Fruit fly (Drosophila melanogaster) whole organism, embryonic: Measurements from ENCODE around the gene CG12723.

ENCODE experiments used
- CG10267 ChIP-seq: fragments of 200-800 bp; sonication (Bioruptor generic); optimal IDR thresholded peaks from 2 replicates; lab custom pipeline; 2018; ENCODE audit warnings: missing biosample characterization, mild to moderate bottlenecking, missing genetic modification characterization, moderate library complexity
- CG12769 ChIP-seq: fragments of 200-800 bp; sonication (Bioruptor generic); optimal IDR thresholded peaks from 2 replicates; lab custom pipeline; 2019; ENCODE audit warnings: missing biosample characterization, mild to moderate bottlenecking, missing genetic modification characterization, moderate library complexity
- CG14050 ChIP-seq: fragments of 200-800 bp; sonication (Bioruptor generic); IDR thresholded peaks from 3 replicates; pipeline ENCODE4 v1.3.6; 2022; ENCODE audit warnings: missing biosample characterization, missing genetic modification characterization
- CG15073 ChIP-seq: fragments of 200-800 bp; sonication (Bioruptor generic); optimal IDR thresholded peaks from 2 replicates; lab custom pipeline; 2016; ENCODE audit warnings: missing biosample characterization, missing genetic modification characterization
- CG1529 ChIP-seq: fragments of 200-800 bp; sonication (Bioruptor generic); optimal IDR thresholded peaks from 3 replicates; lab custom pipeline; 2018; ENCODE audit warnings: missing biosample characterization, missing genetic modification characterization
- CG15479 ChIP-seq: fragments of 200-800 bp; sonication (Bioruptor generic); optimal IDR thresholded peaks from 3 replicates; lab custom pipeline; 2019; ENCODE audit warnings: missing biosample characterization, mild to moderate bottlenecking, missing genetic modification characterization, moderate library complexity
- CG15601 ChIP-seq: fragments of 200-800 bp; sonication (Bioruptor generic); optimal IDR thresholded peaks from 3 replicates; lab custom pipeline; 2019; ENCODE audit warnings: missing biosample characterization, mild to moderate bottlenecking, missing genetic modification characterization, moderate library complexity
- CG16779 ChIP-seq: fragments of 200-800 bp; sonication (Bioruptor generic); IDR thresholded peaks from 2 replicates; pipeline ENCODE4 v1.3.6; 2022; ENCODE audit warnings: missing biosample characterization, missing genetic modification characterization
- CG33557 ChIP-seq: fragments of 200-800 bp; sonication (Bioruptor generic); optimal IDR thresholded peaks from 2 replicates; lab custom pipeline; 2019; ENCODE audit warnings: missing biosample characterization, mild to moderate bottlenecking, missing genetic modification characterization, moderate library complexity
- CG3407 ChIP-seq: fragments of 200-800 bp; sonication (Bioruptor generic); optimal IDR thresholded peaks from 2 replicates; lab custom pipeline; 2018; ENCODE audit warnings: missing biosample characterization, mild to moderate bottlenecking, missing genetic modification characterization
- CG3838 ChIP-seq: fragments of 200-800 bp; sonication (Bioruptor generic); optimal IDR thresholded peaks from 3 replicates; lab custom pipeline; 2016; ENCODE audit warnings: missing biosample characterization, missing genetic modification characterization
- CG4424 ChIP-seq: fragments of 200-800 bp; sonication (Bioruptor generic); optimal IDR thresholded peaks from 3 replicates; lab custom pipeline; 2016; ENCODE audit warnings: missing biosample characterization, missing genetic modification characterization
- CG5180 ChIP-seq: fragments of 200-800 bp; sonication (Bioruptor generic); optimal IDR thresholded peaks from 3 replicates; lab custom pipeline; 2017; ENCODE audit warnings: missing biosample characterization, missing genetic modification characterization, mild to moderate bottlenecking, moderate library complexity, missing genetic modification reagents
- CG6175 ChIP-seq: fragments of 200-800 bp; sonication (Bioruptor generic); IDR thresholded peaks from 3 replicates; pipeline ENCODE4 v1.3.6; 2022; ENCODE audit warnings: missing biosample characterization, missing genetic modification characterization
- CG6689 ChIP-seq: fragments of 200-800 bp; sonication (Bioruptor generic); IDR thresholded peaks from 2 replicates; pipeline ENCODE4 v1.3.6; 2022; ENCODE audit warnings: missing biosample characterization, missing genetic modification characterization
- CG6765 ChIP-seq: fragments of 200-800 bp; sonication (Bioruptor generic); optimal IDR thresholded peaks from 3 replicates; lab custom pipeline; 2017; ENCODE audit warnings: missing biosample characterization, mild to moderate bottlenecking, missing genetic modification characterization
- CG8388 ChIP-seq: fragments of 200-800 bp; sonication (Bioruptor generic); optimal IDR thresholded peaks from 2 replicates; lab custom pipeline; 2019; ENCODE audit warnings: missing biosample characterization, mild to moderate bottlenecking, missing genetic modification characterization, moderate library complexity
- CG8478 ChIP-seq: fragments of >200 bp; optimal IDR thresholded peaks from 2 replicates; lab custom pipeline; 2018
- CG9609 ChIP-seq: fragments of 200-800 bp; sonication (Bioruptor generic); optimal IDR thresholded peaks from 3 replicates; lab custom pipeline; 2016; ENCODE audit warnings: missing biosample characterization, missing genetic modification characterization
- CG9797 ChIP-seq: fragments of 200-800 bp; sonication (Bioruptor generic); optimal IDR thresholded peaks from 3 replicates; lab custom pipeline; 2018; ENCODE audit warnings: missing biosample characterization, mild to moderate bottlenecking, missing genetic modification characterization
- Dll ChIP-seq: fragments of 200-800 bp; sonication (Bioruptor generic); IDR thresholded peaks from 4 replicates; pipeline ENCODE4 v1.3.6; 2022; ENCODE audit warnings: missing biosample characterization, missing genetic modification characterization; ENCODE audit not compliant: partially characterized antibody
- Ets65A ChIP-seq: fragments of 200-800 bp; sonication (Bioruptor generic); peaks from one replicate; lab custom pipeline; 2016; ENCODE audit warnings: missing biosample characterization, missing genetic modification characterization
- HLH54F ChIP-seq: fragments of 200-800 bp; sonication (Bioruptor generic); optimal IDR thresholded peaks from 3 replicates; lab custom pipeline; 2016; ENCODE audit warnings: missing biosample characterization, missing genetic modification characterization
- Hr78 ChIP-seq, 2 experiments: fragments of 200-800 bp in 1 of 2; fragments of >200 bp in 1 of 2; sonication (Bioruptor generic) in 1 of 2; optimal IDR thresholded peaks; 2 replicates each; lab custom pipeline; 2017 to 2019; ENCODE audit warnings: missing biosample characterization in 2 of 2, missing genetic modification characterization in 2 of 2, mild to moderate bottlenecking in 1 of 2, moderate library complexity in 1 of 2
- Oaz ChIP-seq: fragments of 200-800 bp; sonication (Bioruptor generic); IDR thresholded peaks from 2 replicates; pipeline ENCODE4 v1.3.6; 2022; ENCODE audit warnings: missing biosample characterization, missing genetic modification characterization
- Six4 ChIP-seq: fragments of 200-800 bp; sonication (Bioruptor generic); optimal IDR thresholded peaks from 2 replicates; lab custom pipeline; 2016; ENCODE audit warnings: missing biosample characterization, missing genetic modification characterization
- ase ChIP-seq: fragments of 200-800 bp; sonication (Bioruptor generic); IDR thresholded peaks from 3 replicates; pipeline ENCODE4 v1.3.6; 2022; ENCODE audit warnings: missing biosample characterization, missing genetic modification characterization
- ash1 ChIP-seq: fragments of 200-800 bp; sonication (Bioruptor generic); optimal IDR thresholded peaks from 2 replicates; lab custom pipeline; 2018; ENCODE audit warnings: missing biosample characterization, mild to moderate bottlenecking, missing genetic modification characterization
- ato ChIP-seq: fragments of 200-800 bp; sonication (Bioruptor generic); IDR thresholded peaks from 2 replicates; pipeline ENCODE4 v1.3.6; 2022; ENCODE audit warnings: missing biosample characterization, missing genetic modification characterization; ENCODE audit not compliant: partially characterized antibody
- croc ChIP-seq: fragments of 200-800 bp; sonication (Bioruptor generic); conservative IDR thresholded peaks from 3 replicates; pipeline ENCODE4 v1.3.6; 2022; ENCODE audit warnings: missing biosample characterization, missing genetic modification characterization
- dati ChIP-seq: fragments of 200-800 bp; sonication (Bioruptor generic); IDR thresholded peaks from 2 replicates; pipeline ENCODE4 v1.3.6; 2022; ENCODE audit warnings: missing biosample characterization, missing genetic modification characterization
- dmrt99B ChIP-seq: fragments of 200-800 bp; sonication (Bioruptor generic); optimal IDR thresholded peaks from 2 replicates; lab custom pipeline; 2018; ENCODE audit warnings: missing biosample characterization, mild to moderate bottlenecking, missing genetic modification characterization, moderate library complexity
- hth ChIP-seq: fragments of >200 bp; optimal IDR thresholded peaks from 2 replicates; lab custom pipeline; 2017; ENCODE audit warnings: inconsistent platforms
- lab ChIP-seq: fragments of 200-800 bp; sonication (Bioruptor generic); optimal IDR thresholded peaks from 3 replicates; lab custom pipeline; 2017; ENCODE audit warnings: missing biosample characterization, missing genetic modification characterization, mild to moderate bottlenecking, moderate library complexity, missing genetic modification reagents
- onecut ChIP-seq: fragments of 200-800 bp; sonication (Bioruptor generic); IDR thresholded peaks from 2 replicates; pipeline ENCODE4 v1.3.6; 2022; ENCODE audit warnings: missing biosample characterization, missing genetic modification characterization
- pb ChIP-seq: fragments of 200-800 bp; sonication (Bioruptor generic); optimal IDR thresholded peaks from 3 replicates; lab custom pipeline; 2016; ENCODE audit warnings: missing biosample characterization, missing genetic modification characterization
- prd ChIP-seq, 3 experiments: fragments of >200 bp in 2 of 3; fragments of 200-800 bp in 1 of 3; sonication (Bioruptor generic) in 1 of 3; optimal IDR thresholded peaks in 2 of 3; IDR thresholded peaks in 1 of 3; 2 replicates in 2 of 3; 3 replicates in 1 of 3; pipeline versions ENCODE4 v1.3.6 to Lab custom; 2017 to 2022; ENCODE audit warnings: missing biosample characterization in 1 of 3, missing genetic modification characterization in 1 of 3
- pros ChIP-seq: fragments of 200-800 bp; sonication (Bioruptor generic); optimal IDR thresholded peaks from 3 replicates; lab custom pipeline; 2019; ENCODE audit warnings: missing biosample characterization, mild to moderate bottlenecking, missing genetic modification characterization, moderate library complexity
- repo ChIP-seq: fragments of 200-800 bp; sonication (Bioruptor generic); optimal IDR thresholded peaks from 2 replicates; lab custom pipeline; 2016; ENCODE audit warnings: missing biosample characterization, missing genetic modification characterization
- shn ChIP-seq: fragments of 200-800 bp; sonication (Bioruptor generic); optimal IDR thresholded peaks from 3 replicates; lab custom pipeline; 2016; ENCODE audit warnings: missing biosample characterization, missing genetic modification characterization
- sim ChIP-seq: fragments of 200-800 bp; sonication (Bioruptor generic); IDR thresholded peaks from 2 replicates; pipeline ENCODE4 v1.3.6; 2022; ENCODE audit warnings: missing biosample characterization, missing genetic modification characterization
- slp2 ChIP-seq: fragments of 200-800 bp; sonication (Bioruptor generic); optimal IDR thresholded peaks from 2 replicates; lab custom pipeline; 2016; ENCODE audit warnings: missing biosample characterization, missing genetic modification characterization
- ssp ChIP-seq: fragments of 200-800 bp; sonication (Bioruptor generic); IDR thresholded peaks from 2 replicates; pipeline ENCODE4 v1.3.6; 2022; ENCODE audit warnings: missing biosample characterization, missing genetic modification characterization
- sug ChIP-seq: fragments of 200-800 bp; optimal IDR thresholded peaks from 2 replicates; lab custom pipeline; 2019; ENCODE audit warnings: missing biosample characterization, mild to moderate bottlenecking, missing genetic modification characterization, moderate library complexity
- tin ChIP-seq: fragments of 200-800 bp; sonication (Bioruptor generic); optimal IDR thresholded peaks from 3 replicates; lab custom pipeline; 2016; ENCODE audit warnings: missing biosample characterization, missing genetic modification characterization
- tna ChIP-seq: fragments of 200-800 bp; sonication (Bioruptor generic); IDR thresholded peaks from 2 replicates; pipeline ENCODE4 v1.3.6; 2022; ENCODE audit warnings: missing biosample characterization, missing genetic modification characterization; ENCODE audit not compliant: partially characterized antibody
- trem ChIP-seq: fragments of 200-800 bp; optimal IDR thresholded peaks from 3 replicates; lab custom pipeline; 2019; ENCODE audit warnings: missing biosample characterization, mild to moderate bottlenecking, missing genetic modification characterization, moderate library complexity
- vnd ChIP-seq: fragments of 200-800 bp; sonication (Bioruptor generic); IDR thresholded peaks from 3 replicates; pipeline ENCODE4 v1.3.6; 2022; ENCODE audit warnings: missing biosample characterization, missing genetic modification characterization; ENCODE audit not compliant: partially characterized antibody
- zen2 ChIP-seq: fragments of 200-800 bp; sonication (Bioruptor generic); IDR thresholded peaks from 3 replicates; pipeline ENCODE4 v1.3.6; 2022; ENCODE audit warnings: missing biosample characterization, missing genetic modification characterization; ENCODE audit not compliant: partially characterized antibody

CG12723 gene

dm6 chrX:13211357-13212137 is 19.9 kb upstream of the CG12723 start, which contains the start of gene sno (continued):
- TF ChIP-seq CG16779 (no peak), ash1 (GFP tag; lab: Kevin White, UChicago) (no peak), ssp (GFP tag; lab: Robert Waterston, UW) (no peak), Ets65A (GFP tag; lab: Kevin White, UChicago) (no peak), CG9797 (GFP tag; lab: Kevin White, UChicago) (peak; percentile 26), Oaz (GFP tag; lab: Robert Waterston, UW) (no peak), CG12769 (tag; lab: Kevin White, UChicago) (no peak), CG3407 (no peak), CG15479 (GFP tag; lab: Kevin White, UChicago) (peak; percentile 33), CG6765 (GFP tag; lab: Kevin White, UChicago) (no peak), sug (no peak), lab (GFP tag; lab: Kevin White, UChicago) (peak; percentile 6), tin (GFP tag; lab: Kevin White, UChicago) (no peak), CG4424 (GFP tag; lab: Kevin White, UChicago) (no peak), CG6175 (no peak), slp2 (GFP tag; lab: Kevin White, UChicago) (no peak), dati (GFP tag; lab: Robert Waterston, UW) (no peak), shn (no peak), repo (no peak), vnd (GFP tag; lab: Robert Waterston, UW) (peak; percentile 79), CG9609 (GFP tag; lab: Kevin White, UChicago) (no peak), dmrt99B (tag; lab: Kevin White, UChicago) (no peak), Dll (GFP tag; lab: Robert Waterston, UW) (peak; percentile 83; the same call in 3 of the 4 replicates), ato (GFP tag; lab: Robert Waterston, UW) (peak; percentile 59; the same call in 1 of the 2 replicates), CG15601 (tag; lab: Kevin White, UChicago) (no peak), CG3838 (no peak), HLH54F (GFP tag; lab: Kevin White, UChicago) (no peak), onecut (GFP tag; lab: Robert Waterston, UW) (0 out of 2 replicates have a peak, but pooled peaks have one; percentile 5), CG5180 (GFP tag; lab: Kevin White, UChicago) (no peak), CG10267 (tag; lab: Kevin White, UChicago) (no peak), sim (GFP tag; lab: Robert Waterston, UW) (no peak), ase (GFP tag; lab: Robert Waterston, UW) (no peak), CG1529 (GFP tag; lab: Kevin White, UChicago) (no peak), CG8478 (no peak), CG33557 (GFP tag; lab: Kevin White, UChicago) (no peak), trem (peak; percentile 22), prd (optimal IDR thresholded peaks at IDR 0.05; lab: Kevin White, UChicago) (no peak), prd (GFP tag; IDR thresholded peaks at IDR 0.05; lab: Robert Waterston, UW) (no peak), Six4 (GFP tag; lab: Kevin White, UChicago) (no peak), pb (GFP tag; lab: Kevin White, UChicago) (no peak), tna (GFP tag; lab: Robert Waterston, UW) (peak; percentile 67), Hr78 (GFP tag; optimal IDR thresholded peaks at IDR 0.05; lab: Kevin White, UChicago) (no peak), hth (lab: Kevin White, UChicago) (no peak), CG14050 (GFP tag; lab: Robert Waterston, UW) (no peak), zen2 (GFP tag; lab: Robert Waterston, UW) (peak; percentile 64; the same call in 1 of the 3 replicates), pros (GFP tag; lab: Kevin White, UChicago) (no peak), CG15073 (GFP tag; lab: Kevin White, UChicago) (no peak), croc (GFP tag; lab: Robert Waterston, UW) (no peak), CG8388 (GFP tag; lab: Kevin White, UChicago) (no peak), CG6689 (GFP tag; lab: Robert Waterston, UW) (no peak)
